Fruit fly (Drosophila melanogaster) whole organism, embryonic: Measurements from ENCODE around the gene Rpp30.

Experiments used
- ATbp ChIP-seq: fragments of 200-800 bp; sonication (Bioruptor generic); optimal IDR thresholded peaks from 2 replicates; lab custom pipeline; 2017; ENCODE audit warnings: missing biosample characterization, mild to moderate bottlenecking, missing genetic modification characterization, missing genetic modification reagents
- Ada2b ChIP-seq: fragments of 200-800 bp; sonication (Bioruptor generic); IDR thresholded peaks from 2 replicates; pipeline ENCODE4 v1.3.6; 2022; ENCODE audit warnings: missing biosample characterization, missing genetic modification characterization
- Atf6 ChIP-seq: fragments of 200-800 bp; sonication (Bioruptor generic); IDR thresholded peaks from 2 replicates; pipeline ENCODE4 v1.3.6; 2022; ENCODE audit warnings: missing biosample characterization, missing genetic modification characterization
- CG10274 ChIP-seq: fragments of 200-800 bp; sonication (Bioruptor generic); optimal IDR thresholded peaks from 3 replicates; lab custom pipeline; 2017; ENCODE audit warnings: missing biosample characterization, mild to moderate bottlenecking, missing genetic modification characterization
- CG10431 ChIP-seq: fragments of 200-800 bp; sonication (Bioruptor generic); optimal IDR thresholded peaks from 3 replicates; lab custom pipeline; 2018; ENCODE audit warnings: missing biosample characterization, mild to moderate bottlenecking, missing genetic modification characterization
- CG1233 ChIP-seq: fragments of 200-800 bp; sonication (Bioruptor generic); optimal IDR thresholded peaks from 4 replicates; lab custom pipeline; 2018; ENCODE audit warnings: missing biosample characterization, mild to moderate bottlenecking, missing genetic modification characterization
- CG14860 ChIP-seq: fragments of 200-800 bp; sonication (Bioruptor generic); IDR thresholded peaks from 3 replicates; pipeline ENCODE4 v1.3.6; 2022; ENCODE audit warnings: missing biosample characterization, missing genetic modification characterization; ENCODE audit not compliant: partially characterized antibody
- CG1529 ChIP-seq: fragments of 200-800 bp; sonication (Bioruptor generic); optimal IDR thresholded peaks from 3 replicates; lab custom pipeline; 2018; ENCODE audit warnings: missing biosample characterization, missing genetic modification characterization
- CG16779 ChIP-seq: fragments of 200-800 bp; sonication (Bioruptor generic); IDR thresholded peaks from 2 replicates; pipeline ENCODE4 v1.3.6; 2022; ENCODE audit warnings: missing biosample characterization, missing genetic modification characterization
- CG16863 ChIP-seq: fragments of 200-800 bp; sonication (Bioruptor generic); optimal IDR thresholded peaks from 3 replicates; lab custom pipeline; 2016; ENCODE audit warnings: missing biosample characterization, missing genetic modification characterization
- CG17186 ChIP-seq: fragments of 200-800 bp; sonication (Bioruptor generic); optimal IDR thresholded peaks from 3 replicates; lab custom pipeline; 2017; ENCODE audit warnings: missing biosample characterization, missing genetic modification reagents, missing genetic modification characterization
- CG17612 ChIP-seq: fragments of 200-800 bp; sonication (Bioruptor generic); IDR thresholded peaks from 2 replicates; pipeline ENCODE4 v1.3.6; 2022; ENCODE audit warnings: missing biosample characterization, missing genetic modification characterization
- CG2678 ChIP-seq: fragments of 200-800 bp; sonication (Bioruptor generic); optimal IDR thresholded peaks from 3 replicates; lab custom pipeline; 2019; ENCODE audit warnings: missing biosample characterization, mild to moderate bottlenecking, missing genetic modification characterization, moderate library complexity
- CG31224 ChIP-seq: fragments of 200-800 bp; sonication (Bioruptor generic); IDR thresholded peaks from 2 replicates; pipeline ENCODE4 v1.3.6; 2022; ENCODE audit warnings: missing biosample characterization, missing genetic modification characterization
- CG3838 ChIP-seq: fragments of 200-800 bp; sonication (Bioruptor generic); optimal IDR thresholded peaks from 3 replicates; lab custom pipeline; 2016; ENCODE audit warnings: missing biosample characterization, missing genetic modification characterization
- CG3995 ChIP-seq: fragments of 200-800 bp; sonication (Bioruptor generic); optimal IDR thresholded peaks from 3 replicates; lab custom pipeline; 2016; ENCODE audit warnings: missing biosample characterization, missing genetic modification characterization
- CG4854 ChIP-seq: fragments of 200-800 bp; sonication (Bioruptor generic); optimal IDR thresholded peaks from 2 replicates; lab custom pipeline; 2016; ENCODE audit warnings: missing biosample characterization, missing genetic modification characterization, inconsistent platforms
- E2f2 ChIP-seq: fragments of 200-800 bp; sonication (Bioruptor generic); IDR thresholded peaks from 2 replicates; pipeline ENCODE4 v1.3.6; 2022; ENCODE audit warnings: missing biosample characterization, missing genetic modification characterization
- GATAe ChIP-seq: fragments of 200-800 bp; sonication (Bioruptor generic); conservative IDR thresholded peaks from 2 replicates; pipeline ENCODE4 v1.3.6; 2022; ENCODE audit warnings: missing biosample characterization, missing genetic modification characterization
- Hmx ChIP-seq: fragments of 200-800 bp; sonication (Bioruptor generic); optimal IDR thresholded peaks from 2 replicates; lab custom pipeline; 2016; ENCODE audit warnings: missing biosample characterization, missing genetic modification characterization
- Hr3 ChIP-seq: fragments of 200-800 bp; sonication (Bioruptor generic); optimal IDR thresholded peaks from 3 replicates; lab custom pipeline; 2016; ENCODE audit warnings: missing biosample characterization, missing genetic modification characterization
- Lhr ChIP-seq: fragments of 200-800 bp; sonication (Bioruptor generic); optimal IDR thresholded peaks from 3 replicates; lab custom pipeline; 2017; ENCODE audit warnings: mild to moderate bottlenecking, missing biosample characterization, missing genetic modification reagents, missing genetic modification characterization
- NC2β ChIP-seq: fragments of 200-800 bp; sonication (Bioruptor generic); optimal IDR thresholded peaks from 2 replicates; lab custom pipeline; 2016; ENCODE audit warnings: missing biosample characterization, missing genetic modification characterization
- NK7.1 ChIP-seq: fragments of 200-800 bp; sonication (Bioruptor generic); optimal IDR thresholded peaks from 3 replicates; lab custom pipeline; 2016; ENCODE audit warnings: missing biosample characterization, missing genetic modification characterization
- Nf-YB ChIP-seq: fragments of 200-800 bp; sonication (Bioruptor generic); optimal IDR thresholded peaks from 3 replicates; lab custom pipeline; 2019; ENCODE audit warnings: missing biosample characterization, mild to moderate bottlenecking, missing genetic modification characterization, moderate library complexity
- Nf-YC ChIP-seq: fragments of 200-800 bp; optimal IDR thresholded peaks from 3 replicates; lab custom pipeline; 2019; ENCODE audit warnings: missing biosample characterization, mild to moderate bottlenecking, missing genetic modification characterization, moderate library complexity
- NfI ChIP-seq: fragments of 200-800 bp; sonication (Bioruptor generic); optimal IDR thresholded peaks from 3 replicates; lab custom pipeline; 2018; ENCODE audit warnings: missing biosample characterization, mild to moderate bottlenecking, missing genetic modification characterization, moderate library complexity
- Oaz ChIP-seq: fragments of 200-800 bp; sonication (Bioruptor generic); IDR thresholded peaks from 2 replicates; pipeline ENCODE4 v1.3.6; 2022; ENCODE audit warnings: missing biosample characterization, missing genetic modification characterization
- Oli ChIP-seq: fragments of 200-800 bp; sonication (Bioruptor generic); optimal IDR thresholded peaks from 2 replicates; lab custom pipeline; 2018; ENCODE audit warnings: missing biosample characterization, mild to moderate bottlenecking, missing genetic modification characterization, moderate library complexity
- Rfx ChIP-seq: fragments of 200-800 bp; sonication (Bioruptor generic); IDR thresholded peaks from 2 replicates; pipeline ENCODE4 v1.3.6; 2022; ENCODE audit warnings: missing biosample characterization, missing genetic modification characterization
- Stat92E ChIP-seq, 3 experiments: fragments of >200 bp in 2 of 3; fragments of 200-800 bp in 1 of 3; sonication (Bioruptor generic) in 1 of 3; optimal IDR thresholded peaks; 2 replicates each; lab custom pipeline; 2017 to 2019; ENCODE audit warnings: missing biosample characterization in 3 of 3, missing genetic modification characterization in 3 of 3, mild to moderate bottlenecking in 1 of 3, moderate library complexity in 1 of 3
- Trl ChIP-seq, 3 experiments: fragments of >200 bp in 2 of 3; fragments of 200-800 bp in 1 of 3; sonication (Bioruptor generic) in 1 of 3; optimal IDR thresholded peaks; 2 replicates in 1 of 3; 3 replicates in 2 of 3; lab custom pipeline; 2016 to 2017; ENCODE audit warnings: missing biosample characterization in 1 of 3, missing genetic modification characterization in 1 of 3
- Xbp1 ChIP-seq: fragments of 200-800 bp; sonication (Bioruptor generic); optimal IDR thresholded peaks from 3 replicates; lab custom pipeline; 2016; ENCODE audit warnings: missing biosample characterization, mild to moderate bottlenecking, missing genetic modification characterization
- amos ChIP-seq: fragments of 200-800 bp; sonication (Bioruptor generic); IDR thresholded peaks from 2 replicates; pipeline ENCODE4 v1.3.6; 2022; ENCODE audit warnings: missing biosample characterization, missing genetic modification characterization; ENCODE audit not compliant: partially characterized antibody
- cad ChIP-seq: fragments of >200 bp; optimal IDR thresholded peaks from 2 replicates; lab custom pipeline; 2017; ENCODE audit warnings: missing biosample characterization, missing genetic modification characterization
- corto ChIP-seq: fragments of 200-800 bp; sonication (Bioruptor generic); optimal IDR thresholded peaks from 2 replicates; lab custom pipeline; 2016; ENCODE audit warnings: missing biosample characterization, mild to moderate bottlenecking, missing genetic modification characterization, moderate library complexity
- crp ChIP-seq, 2 experiments: fragments of 200-800 bp; sonication (Bioruptor generic); optimal IDR thresholded peaks; 2 replicates in 1 of 2; 3 replicates in 1 of 2; lab custom pipeline; 2017; ENCODE audit warnings: missing biosample characterization in 2 of 2, missing genetic modification characterization in 2 of 2, mild to moderate bottlenecking in 1 of 2, moderate library complexity in 1 of 2
- exex ChIP-seq: fragments of 200-800 bp; sonication (Bioruptor generic); optimal IDR thresholded peaks from 4 replicates; lab custom pipeline; 2018; ENCODE audit warnings: missing biosample characterization, mild to moderate bottlenecking, missing genetic modification characterization, moderate library complexity
- ham ChIP-seq: fragments of 200-800 bp; sonication (Bioruptor generic); IDR thresholded peaks from 2 replicates; pipeline ENCODE4 v1.3.6; 2022; ENCODE audit warnings: missing biosample characterization, missing genetic modification characterization
- kni ChIP-seq: fragments of 200-800 bp; sonication (Bioruptor generic); optimal IDR thresholded peaks from 3 replicates; lab custom pipeline; 2017; ENCODE audit warnings: mild to moderate bottlenecking, missing biosample characterization, missing genetic modification reagents, missing genetic modification characterization
- pan ChIP-seq, 4 experiments: fragments of >200 bp in 3 of 4; fragments of 200-800 bp in 1 of 4; sonication (Bioruptor generic) in 1 of 4; optimal IDR thresholded peaks in 3 of 4; IDR thresholded peaks in 1 of 4; 2 replicates each; pipeline versions ENCODE4 v1.3.6 to Lab custom; 2017 to 2022; ENCODE audit warnings: missing biosample characterization in 2 of 4, missing genetic modification characterization in 2 of 4, mixed read lengths in 1 of 4
- pb ChIP-seq: fragments of 200-800 bp; sonication (Bioruptor generic); optimal IDR thresholded peaks from 3 replicates; lab custom pipeline; 2016; ENCODE audit warnings: missing biosample characterization, missing genetic modification characterization
- ro ChIP-seq: fragments of 200-800 bp; sonication (Bioruptor generic); IDR thresholded peaks from 2 replicates; pipeline ENCODE4 v1.3.6; 2022; ENCODE audit warnings: missing biosample characterization, missing genetic modification characterization
- salm ChIP-seq: fragments of 200-800 bp; sonication (Bioruptor generic); optimal IDR thresholded peaks from 2 replicates; lab custom pipeline; 2018; ENCODE audit warnings: missing biosample characterization, mild to moderate bottlenecking, missing genetic modification characterization
- sc ChIP-seq, 3 experiments: fragments of >200 bp in 2 of 3; fragments of 200-800 bp in 1 of 3; sonication (Bioruptor generic) in 1 of 3; optimal IDR thresholded peaks; 2 replicates in 2 of 3; 3 replicates in 1 of 3; lab custom pipeline; 2017; ENCODE audit warnings: mild to moderate bottlenecking in 1 of 3, missing biosample characterization in 1 of 3, missing genetic modification characterization in 1 of 3, missing genetic modification reagents in 1 of 3
- sens-2 ChIP-seq: fragments of 200-800 bp; sonication (Bioruptor generic); IDR thresholded peaks from 2 replicates; pipeline ENCODE4 v1.3.6; 2022; ENCODE audit warnings: missing biosample characterization, missing genetic modification characterization
- sqz ChIP-seq: fragments of 200-800 bp; sonication (Bioruptor generic); optimal IDR thresholded peaks from 3 replicates; lab custom pipeline; 2018; ENCODE audit warnings: missing biosample characterization, mild to moderate bottlenecking, missing genetic modification characterization
- unpg ChIP-seq: fragments of 200-800 bp; sonication (Bioruptor generic); optimal IDR thresholded peaks from 3 replicates; lab custom pipeline; 2018; ENCODE audit warnings: missing biosample characterization, mild to moderate bottlenecking, missing genetic modification characterization, moderate library complexity
- wor ChIP-seq: fragments of 200-800 bp; sonication (Bioruptor generic); IDR thresholded peaks from 2 replicates; pipeline ENCODE4 v1.3.6; 2022; ENCODE audit warnings: missing biosample characterization, missing genetic modification characterization

Rpp30 gene

DNA sequence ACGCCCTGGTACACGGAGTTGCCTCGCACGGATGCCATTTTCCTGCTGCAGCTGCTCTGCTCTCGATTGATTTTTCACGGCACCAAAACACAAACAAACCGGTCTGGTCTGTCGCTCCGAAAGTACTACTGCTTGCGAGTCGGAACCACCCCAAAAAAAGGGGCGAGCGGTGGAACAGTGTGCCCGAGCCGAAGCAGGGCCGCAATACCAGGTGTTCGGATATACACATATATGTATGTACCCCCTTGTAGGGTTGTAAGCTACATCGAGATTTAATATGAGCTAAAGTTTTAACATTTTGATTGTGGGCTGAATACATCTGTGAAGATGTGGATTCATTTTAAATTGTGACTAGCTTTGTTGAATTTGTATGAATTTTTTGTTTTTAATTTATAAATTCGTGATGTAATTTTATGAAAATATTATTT is 33.4 kb upstream of the Rpp30 start (continued):
- TF ChIP-seq NK7.1 = no peak
- no peak for TF ChIP-seq CG14860 (GFP tag; lab: Robert Waterston, UW)
- TF ChIP-seq salm (tag; lab: Kevin White, UChicago) = no peak
- no peak for TF ChIP-seq GATAe (GFP tag; lab: Robert Waterston, UW)
- peak; percentile 50 for TF ChIP-seq Lhr (GFP tag; lab: Kevin White, UChicago)
- TF ChIP-seq NC2β (GFP tag; lab: Kevin White, UChicago) = peak; percentile 16
- TF ChIP-seq pb = peak; percentile 40
- no peak for TF ChIP-seq ro (GFP tag; lab: Robert Waterston, UW)
- peak in 1 of 2 experiments; percentile 44 for TF ChIP-seq crp (GFP tag; optimal IDR thresholded peaks at IDR 0.05; lab: Kevin White, UChicago)
- TF ChIP-seq CG10274 (GFP tag; lab: Kevin White, UChicago) = no peak
- TF ChIP-seq CG1233 (GFP tag; lab: Kevin White, UChicago) = peak; percentile 21
- TF ChIP-seq Oli (tag; lab: Kevin White, UChicago) = peak; percentile 52
- TF ChIP-seq CG2678 (tag; lab: Kevin White, UChicago) = peak; percentile 69
- peak; percentile 75 for TF ChIP-seq Rfx (GFP tag; lab: Robert Waterston, UW)
- TF ChIP-seq cad (GFP tag; lab: Kevin White, UChicago) = no peak
- no peak for TF ChIP-seq CG31224 (GFP tag; lab: Robert Waterston, UW)
- peak; percentile 17 for TF ChIP-seq CG17186
- TF ChIP-seq sc (optimal IDR thresholded peaks at IDR 0.05; lab: Kevin White, UChicago) = no peak
- TF ChIP-seq sc (GFP tag; optimal IDR thresholded peaks at IDR 0.05; lab: Kevin White, UChicago) = no peak
- TF ChIP-seq NfI = peak; percentile 54
- TF ChIP-seq Xbp1 = peak; percentile 29
- TF ChIP-seq Nf-YC (tag; lab: Kevin White, UChicago) = peak; percentile 53
- no peak for TF ChIP-seq CG3995 (GFP tag; lab: Kevin White, UChicago)
- TF ChIP-seq CG16863 (GFP tag; lab: Kevin White, UChicago) = peak; percentile 34
- TF ChIP-seq CG17612 (GFP tag; lab: Robert Waterston, UW) = no peak
- peak; percentile 49; the same call in 1 of the 2 replicates for TF ChIP-seq E2f2 (GFP tag; lab: Robert Waterston, UW)
- TF ChIP-seq amos (GFP tag; lab: Robert Waterston, UW) = peak; percentile 37; the same call in 1 of the 2 replicates
- TF ChIP-seq corto (GFP tag; lab: Kevin White, UChicago) = no peak
- peak; percentile 29 for TF ChIP-seq Hr3
- TF ChIP-seq Oaz (GFP tag; lab: Robert Waterston, UW) = no peak
- no peak for TF ChIP-seq Ada2b (GFP tag; lab: Robert Waterston, UW)
- TF ChIP-seq Hmx (GFP tag; lab: Kevin White, UChicago) = peak; percentile 59
- TF ChIP-seq sens-2 = 0 out of 2 replicates have a peak, but pooled peaks have one; percentile 33
- no peak for TF ChIP-seq kni (GFP tag; lab: Kevin White, UChicago)
- TF ChIP-seq CG3838 (GFP tag; lab: Kevin White, UChicago) = no peak
- no peak for TF ChIP-seq sqz
- no peak for TF ChIP-seq Trl (optimal IDR thresholded peaks at IDR 0.05; lab: Kevin White, UChicago)
- TF ChIP-seq Trl (GFP tag; optimal IDR thresholded peaks at IDR 0.05; lab: Kevin White, UChicago) = peak; percentile 54
- peak; percentile 58 for TF ChIP-seq unpg (GFP tag; lab: Kevin White, UChicago)
- TF ChIP-seq pan (optimal IDR thresholded peaks at IDR 0.05; lab: Kevin White, UChicago) = no peak
- no peak for TF ChIP-seq pan (GFP tag; optimal IDR thresholded peaks at IDR 0.05 in 1 of 2, IDR thresholded peaks at IDR 0.05 in 1 of 2)
- TF ChIP-seq wor = no peak
- peak in 1 of 3 experiments; percentile 56 for TF ChIP-seq Stat92E (GFP tag; optimal IDR thresholded peaks at IDR 0.05; lab: Kevin White, UChicago)
- TF ChIP-seq ATbp (GFP tag; lab: Kevin White, UChicago) = peak; percentile 43
- TF ChIP-seq ham (GFP tag; lab: Robert Waterston, UW) = no peak
- TF ChIP-seq exex (tag; lab: Kevin White, UChicago) = no peak
- TF ChIP-seq Nf-YB (GFP tag; lab: Kevin White, UChicago) = peak; percentile 44
- peak; percentile 50; the same call in 1 of the 2 replicates for TF ChIP-seq CG16779 (GFP tag; lab: Robert Waterston, UW)
- no peak for TF ChIP-seq CG1529
- TF ChIP-seq CG10431 (GFP tag; lab: Kevin White, UChicago) = peak; percentile 62
- TF ChIP-seq CG4854 (GFP tag; lab: Kevin White, UChicago) = no peak
- no peak; the same call in none of the 2 replicates for TF ChIP-seq Atf6 (GFP tag; lab: Robert Waterston, UW)
